Worm (Caenorhabditis elegans): ENCODE data around the gene nhr-72.

DNA sequence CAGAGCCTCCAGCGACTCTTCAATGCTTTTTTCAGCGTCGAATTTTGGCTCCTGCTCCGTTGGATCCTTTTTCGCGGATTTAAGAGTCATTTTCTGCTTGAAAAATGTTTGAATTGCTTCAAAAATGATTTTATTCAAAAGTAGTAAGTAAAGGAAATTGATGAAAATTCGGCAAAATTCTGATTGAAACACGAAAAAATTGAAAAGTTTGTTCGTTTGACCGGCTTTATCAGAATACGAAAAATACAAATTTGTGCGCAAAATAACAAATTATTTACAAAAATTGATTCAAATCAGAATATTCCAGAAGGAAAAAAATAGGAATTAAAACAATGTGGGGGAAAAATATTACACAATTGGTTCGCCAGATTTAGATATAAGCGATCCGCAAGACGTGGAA is 43.6 kb downstream of the nhr-72 start, which contains the start of gene F54D10.4:
- no peak for TF ChIP-seq nfya-2 (GFP tag; IDR thresholded peaks at IDR 0.05)
- TF ChIP-seq hmg-1.2 (GFP tag; IDR thresholded peaks at IDR 0.05) = no peak
- TF ChIP-seq pbrm-1 (GFP tag; IDR thresholded peaks at IDR 0.05) = no peak

All from whole organism, young adult.